Worm (Caenorhabditis elegans) whole organism, early embryonic: ENCODE measurements around the gene nhr-90.

Experiments
- B0310.2 ChIP-seq: sonication (generic microtip); optimal IDR thresholded peaks from 2 replicates; lab custom pipeline; 2016; ENCODE audit warnings: mild to moderate bottlenecking, missing genetic modification characterization, missing compliant biosample characterization
- F13C5.2 ChIP-seq: sonication (generic microtip); optimal IDR thresholded peaks from 2 replicates; lab custom pipeline; 2017; ENCODE audit warnings: mild to moderate bottlenecking, missing genetic modification characterization, inconsistent platforms, missing compliant biosample characterization
- aly-1 ChIP-seq: sonication (generic microtip); optimal IDR thresholded peaks from 2 replicates; lab custom pipeline; 2016; ENCODE audit warnings: missing genetic modification characterization, missing compliant biosample characterization
- ama-1 ChIP-seq: fragments of 150-350 bp; optimal IDR thresholded peaks from 2 replicates; lab custom pipeline; 2014
- ceh-13 ChIP-seq: fragments of 200-800 bp; sonication (Bioruptor generic); optimal IDR thresholded peaks from 2 replicates; lab custom pipeline; 2018; ENCODE audit warnings: mild to moderate bottlenecking, missing genetic modification characterization, missing compliant biosample characterization
- ceh-36 ChIP-seq: sonication (generic microtip); optimal IDR thresholded peaks from 2 replicates; lab custom pipeline; 2016; ENCODE audit warnings: missing genetic modification characterization, inconsistent platforms, missing compliant biosample characterization
- ets-7 ChIP-seq: sonication (generic microtip); optimal IDR thresholded peaks from 2 replicates; lab custom pipeline; 2016; ENCODE audit warnings: missing genotype, missing genetic modification characterization, missing compliant biosample characterization
- flt-1 ChIP-seq: fragments of 200-800 bp; sonication (Bioruptor generic); IDR thresholded peaks from 2 replicates; pipeline ENCODE4 v1.3.6; 2022; ENCODE audit warnings: missing genetic modification characterization, missing compliant biosample characterization
- hmbx-1 ChIP-seq: sonication (generic microtip); optimal IDR thresholded peaks from 2 replicates; lab custom pipeline; 2016; ENCODE audit warnings: mild to moderate bottlenecking, missing genetic modification characterization, missing compliant biosample characterization
- hmg-4 ChIP-seq: fragments of 200-800 bp; sonication (Bioruptor generic); optimal IDR thresholded peaks from 2 replicates; lab custom pipeline; 2018; ENCODE audit warnings: mild to moderate bottlenecking, missing genetic modification characterization, missing compliant biosample characterization
- hnd-1 ChIP-seq: sonication (generic microtip); optimal IDR thresholded peaks from 2 replicates; lab custom pipeline; 2016; ENCODE audit warnings: missing genetic modification characterization, missing compliant biosample characterization
- pes-1 ChIP-seq: fragments of 200-800 bp; sonication (Bioruptor generic); IDR thresholded peaks from 2 replicates; pipeline ENCODE4 v1.3.6; 2022; ENCODE audit warnings: missing genetic modification reagents, missing genetic modification characterization, missing compliant biosample characterization
- scrt-1 ChIP-seq: fragments of 200-800 bp; sonication (Bioruptor generic); IDR thresholded peaks from 2 replicates; pipeline ENCODE4 v1.3.6; 2022; ENCODE audit warnings: missing genetic modification characterization, missing compliant biosample characterization
- sea-1 ChIP-seq: fragments of 200-800 bp; sonication (Bioruptor generic); conservative IDR thresholded peaks from 2 replicates; pipeline ENCODE4 v1.3.6; 2022; ENCODE audit warnings: missing genetic modification characterization, missing compliant biosample characterization
- tbx-11 ChIP-seq: fragments of 200-800 bp; sonication (Bioruptor generic); IDR thresholded peaks from 2 replicates; pipeline ENCODE4 v1.3.6; 2022; ENCODE audit warnings: missing genetic modification characterization, missing compliant biosample characterization
- tbx-37 ChIP-seq: fragments of 200-800 bp; sonication (Bioruptor generic); conservative IDR thresholded peaks from 2 replicates; pipeline ENCODE4 v1.3.6; 2022; ENCODE audit warnings: missing genetic modification reagents, missing genetic modification characterization, missing compliant biosample characterization
- tra-4 ChIP-seq: sonication (generic microtip); optimal IDR thresholded peaks from 2 replicates; lab custom pipeline; 2017; ENCODE audit warnings: missing genetic modification characterization, missing compliant biosample characterization

The nhr-90 gene

DNA sequence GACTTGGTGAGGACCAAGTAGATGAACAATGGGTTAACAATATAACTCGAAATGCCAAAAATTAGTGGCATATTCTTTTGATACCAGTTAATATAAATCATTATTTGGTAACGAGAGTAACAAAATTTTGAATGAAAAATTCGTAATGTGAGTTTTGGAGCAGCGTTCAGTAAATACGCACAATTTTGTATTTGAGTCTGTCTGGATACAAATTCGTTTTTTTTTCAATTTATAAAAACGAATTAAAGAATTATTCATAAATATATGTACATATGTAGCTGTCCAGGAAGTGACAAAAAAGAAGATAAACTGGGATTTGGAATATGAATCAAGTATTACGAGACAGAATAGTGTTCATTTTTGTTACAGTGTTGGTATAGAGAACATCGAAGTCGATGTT, 42.6 kb downstream of the nhr-90 start, which contains the start of gene srj-5:
Gene srj-5 (minus strand): TSS at position 101 of the 400 bp plus-strand sequence.
- TF ChIP-seq ets-7 (tag; lab: Kevin White, UChicago) (no peak), B0310.2 (tag; lab: Kevin White, UChicago) (no peak), hmg-4 (GFP tag; lab: Kevin White, UChicago) (no peak), hmbx-1 (no peak), scrt-1 (GFP tag; lab: Robert Waterston, UW) (no peak), pes-1 (no peak), flt-1 (GFP tag; lab: Robert Waterston, UW) (no peak), tbx-37 (GFP tag; lab: Robert Waterston, UW) (no peak), aly-1 (no peak), sea-1 (GFP tag; lab: Robert Waterston, UW) (no peak), ama-1 (lab: Kevin White, UChicago) (no peak), ceh-36 (tag; lab: Kevin White, UChicago) (no peak), ceh-13 (GFP tag; lab: Kevin White, UChicago) (no peak), tra-4 (tag; lab: Kevin White, UChicago) (no peak)

DNA sequence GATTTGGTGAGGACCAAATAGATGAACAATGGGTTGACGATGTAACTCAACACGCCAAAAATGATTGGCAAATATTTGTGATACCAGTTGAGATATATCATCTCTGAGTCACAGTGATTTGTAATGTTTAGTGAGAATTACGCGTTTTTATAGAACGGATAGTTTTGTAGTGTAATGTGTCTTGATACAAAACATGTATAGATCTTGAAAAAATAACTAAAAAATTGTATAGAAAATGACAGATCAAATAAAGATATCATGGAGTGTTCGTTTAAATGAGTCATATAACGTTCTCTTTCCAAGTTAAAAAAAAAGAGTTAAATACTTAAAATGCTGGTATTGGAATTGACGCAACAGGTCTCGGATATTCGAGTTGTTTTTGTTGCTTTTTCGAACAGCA, 44.1 kb downstream of the nhr-90 start, which contains the start of gene srj-6:
Gene srj-6 (minus strand): TSS at position 101 of the 400 bp plus-strand sequence.
- TF ChIP-seq B0310.2 (tag; lab: Kevin White, UChicago) (no peak), ceh-13 (GFP tag; lab: Kevin White, UChicago) (no peak), hnd-1 (no peak), flt-1 (GFP tag; lab: Robert Waterston, UW) (no peak), pes-1 (no peak)

DNA sequence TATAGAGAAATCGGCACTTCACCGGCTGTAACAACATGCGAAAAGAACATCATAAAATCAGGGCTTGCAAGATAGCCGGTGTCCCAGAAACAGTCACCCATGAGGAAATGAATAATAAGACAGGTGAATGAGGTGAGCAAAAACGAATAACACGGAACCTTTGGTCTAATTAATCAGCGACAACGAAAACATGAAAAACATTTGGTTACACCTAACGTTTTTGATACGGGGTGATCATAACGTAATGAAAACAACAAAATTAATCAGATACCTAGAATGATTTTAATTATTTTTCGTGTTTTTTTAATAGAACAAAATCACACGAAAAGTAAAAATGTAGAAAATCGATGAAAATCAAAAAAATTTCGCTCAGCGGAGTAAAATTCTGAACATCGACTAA, 45.5 kb downstream of the nhr-90 start, which contains the start of gene srh-245:
Gene srh-245 (minus strand): TSS at position 101 of the 400 bp plus-strand sequence.
- TF ChIP-seq pes-1 = no peak
- no peak for TF ChIP-seq hnd-1
- no peak for TF ChIP-seq ceh-13 (GFP tag; lab: Kevin White, UChicago)
- no peak for TF ChIP-seq hmg-4 (GFP tag; lab: Kevin White, UChicago)
- no peak for TF ChIP-seq sea-1 (GFP tag; lab: Robert Waterston, UW)
- TF ChIP-seq ceh-36 (tag; lab: Kevin White, UChicago) = no peak
- TF ChIP-seq hmbx-1 = no peak
- no peak for TF ChIP-seq scrt-1 (GFP tag; lab: Robert Waterston, UW)
- no peak for TF ChIP-seq F13C5.2 (tag; lab: Kevin White, UChicago)
- TF ChIP-seq B0310.2 (tag; lab: Kevin White, UChicago) = no peak
- TF ChIP-seq tra-4 (tag; lab: Kevin White, UChicago) = no peak
- no peak for TF ChIP-seq ets-7 (tag; lab: Kevin White, UChicago)
- no peak for TF ChIP-seq tbx-37 (GFP tag; lab: Robert Waterston, UW)
- TF ChIP-seq flt-1 (GFP tag; lab: Robert Waterston, UW) = no peak
- TF ChIP-seq aly-1 = no peak
- no peak for TF ChIP-seq tbx-11 (GFP tag; lab: Robert Waterston, UW)

DNA sequence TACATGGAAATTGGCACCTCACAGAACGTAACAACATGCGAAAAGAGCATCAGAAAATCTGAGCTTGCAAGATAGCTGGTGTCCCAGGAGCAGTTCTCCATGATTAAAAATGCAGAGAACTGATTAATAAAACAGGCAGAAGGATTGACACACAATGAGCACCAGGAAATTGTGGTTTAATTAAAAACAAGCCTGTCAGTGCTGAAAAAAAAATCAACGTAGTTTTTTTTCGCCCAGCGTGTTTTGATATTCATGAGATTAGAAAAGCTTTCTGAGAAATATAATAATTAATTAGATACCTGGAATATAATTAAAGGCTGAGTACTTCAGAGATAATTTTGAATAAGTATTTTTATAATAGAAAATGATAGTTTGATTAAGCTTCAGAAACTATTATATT, 47.4 kb downstream of the nhr-90 start, which contains the start of gene srh-246:
Gene srh-246 (minus strand): TSS at position 101 of the 400 bp plus-strand sequence.
- TF ChIP-seq B0310.2 (tag; lab: Kevin White, UChicago) (no peak), aly-1 (no peak), hmbx-1 (no peak), flt-1 (GFP tag; lab: Robert Waterston, UW) (no peak)

DNA sequence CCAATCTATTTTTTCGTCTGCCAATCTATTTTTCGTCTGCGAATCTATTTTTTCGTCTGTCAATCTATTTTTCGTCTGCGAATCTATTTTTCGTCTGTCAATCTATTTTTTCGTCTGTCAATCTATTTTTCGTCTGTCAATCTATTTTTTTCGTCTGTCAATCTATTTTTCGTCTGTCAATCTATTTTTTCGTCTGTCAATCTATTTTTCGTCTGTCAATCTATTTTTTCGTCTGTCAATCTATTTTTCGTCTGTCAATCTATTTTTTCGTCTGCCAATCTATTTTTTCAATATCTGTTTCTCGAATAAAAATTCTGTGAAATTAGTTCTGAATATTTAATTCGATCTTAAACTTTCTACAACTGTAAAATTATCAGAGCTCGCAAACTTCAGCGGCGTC, 47.8 kb downstream of the nhr-90 start:
- TF ChIP-seq tbx-37 (GFP tag; lab: Robert Waterston, UW) (peak; percentile 75), tbx-11 (GFP tag; lab: Robert Waterston, UW) (peak; percentile 45; the same call in 1 of the 2 replicates)

DNA sequence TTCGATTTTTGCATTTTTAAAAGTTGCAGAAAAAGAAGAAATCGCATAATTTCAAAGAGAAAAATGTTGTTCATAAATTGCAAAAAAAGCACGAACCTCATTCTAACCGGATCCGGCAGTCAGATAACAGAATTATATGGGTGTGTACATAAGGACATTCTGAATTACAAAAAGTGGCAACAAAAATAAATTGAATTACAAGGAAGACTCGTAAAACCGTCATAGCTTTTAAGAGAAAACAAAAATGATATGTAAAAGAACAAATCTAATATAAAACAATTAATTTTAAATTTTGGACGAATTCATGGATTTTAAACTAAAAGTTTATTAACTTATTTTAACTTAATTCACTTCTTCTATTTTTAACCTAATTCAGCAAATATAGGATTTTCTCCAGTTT, 49.9 kb downstream of the nhr-90 start, which contains the start of gene F31F4.17:
Gene F31F4.17 (minus strand): TSS at position 101 of the 400 bp plus-strand sequence.
- TF ChIP-seq ama-1 (lab: Kevin White, UChicago) (no peak), tbx-11 (GFP tag; lab: Robert Waterston, UW) (no peak), flt-1 (GFP tag; lab: Robert Waterston, UW) (no peak), ets-7 (tag; lab: Kevin White, UChicago) (no peak), ceh-13 (GFP tag; lab: Kevin White, UChicago) (no peak), aly-1 (no peak), F13C5.2 (tag; lab: Kevin White, UChicago) (no peak), scrt-1 (GFP tag; lab: Robert Waterston, UW) (no peak), tbx-37 (GFP tag; lab: Robert Waterston, UW) (no peak), hmg-4 (GFP tag; lab: Kevin White, UChicago) (no peak), pes-1 (no peak), hnd-1 (no peak), ceh-36 (tag; lab: Kevin White, UChicago) (no peak), sea-1 (GFP tag; lab: Robert Waterston, UW) (no peak), B0310.2 (tag; lab: Kevin White, UChicago) (no peak), hmbx-1 (no peak), tra-4 (tag; lab: Kevin White, UChicago) (no peak)
